Fruit fly (Drosophila melanogaster) Kc167 (cell line): Measurements from ENCODE around the gene CG7248.

ENCODE experiments used
- Myc ChIP-seq: fragments of >200 bp; optimal IDR thresholded peaks from 2 replicates; lab custom pipeline; 2017; ENCODE audit warnings: missing external identifiers
- Sin3A ChIP-seq: fragments of >200 bp; optimal IDR thresholded peaks from 2 replicates; lab custom pipeline; 2018; ENCODE audit warnings: missing external identifiers
- h ChIP-seq: fragments of >200 bp; optimal IDR thresholded peaks from 3 replicates; lab custom pipeline; 2018; ENCODE audit warnings: missing external identifiers
- insv ChIP-seq: fragments of >200 bp; optimal IDR thresholded peaks from 3 replicates; lab custom pipeline; 2018; ENCODE audit warnings: missing external identifiers
- psq ChIP-seq: fragments of >200 bp; optimal IDR thresholded peaks from 2 replicates; lab custom pipeline; 2017; ENCODE audit warnings: missing external identifiers
- ttk ChIP-seq: sonication (Bioruptor generic); optimal IDR thresholded peaks from 2 replicates; lab custom pipeline; 2017; ENCODE audit warnings: missing external identifiers

CG7248 gene

dm6 chr3L:11953783-11954182 is at the start of gene CG7248:
Gene CG7248, plus strand, starts transcription at chr3L:11954083.
- no peak for TF ChIP-seq h (lab: Kevin White, UChicago)
- TF ChIP-seq Sin3A (lab: Kevin White, UChicago), result no peak
- TF ChIP-seq insv (lab: Kevin White, UChicago), result no peak
- no peak for TF ChIP-seq ttk (lab: Kevin White, UChicago)
- no peak for TF ChIP-seq psq
- TF ChIP-seq Myc (lab: Kevin White, UChicago), result no peak

DNA sequence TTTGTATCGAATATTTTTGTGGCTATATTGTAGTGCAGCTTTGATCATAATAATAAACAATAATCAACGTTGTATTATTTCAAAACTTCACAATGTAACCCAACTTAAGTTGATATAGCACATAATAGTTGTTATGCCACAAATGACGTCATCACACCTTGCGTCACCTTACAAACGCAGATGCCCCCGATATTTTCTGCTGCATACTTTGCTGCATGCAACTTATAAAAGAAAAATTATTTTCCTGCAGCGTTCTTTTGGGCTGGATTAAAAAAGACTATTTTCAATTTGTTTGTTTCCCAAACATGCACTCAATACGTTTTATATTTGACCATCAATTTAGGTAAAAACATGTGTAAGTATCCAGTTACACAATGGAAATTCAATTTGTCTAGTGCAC is 35.7 kb upstream of the CG7248 start:
- TF ChIP-seq psq, result no peak
- no peak for TF ChIP-seq insv (lab: Kevin White, UChicago)
- no peak for TF ChIP-seq ttk (lab: Kevin White, UChicago)
- TF ChIP-seq Myc (lab: Kevin White, UChicago), result no peak
- TF ChIP-seq Sin3A (lab: Kevin White, UChicago), result no peak
- no peak for TF ChIP-seq h (lab: Kevin White, UChicago)

dm6 chr3L:11921213-11921612 is 32.7 kb upstream of the CG7248 start, which contains the start of gene CG11588:
Gene CG11588, plus strand, starts transcription at chr3L:11921513.
- no peak for TF ChIP-seq psq
- TF ChIP-seq insv (lab: Kevin White, UChicago), result no peak
- no peak for TF ChIP-seq Sin3A (lab: Kevin White, UChicago)
- no peak for TF ChIP-seq ttk (lab: Kevin White, UChicago)
- no peak for TF ChIP-seq h (lab: Kevin White, UChicago)
- no peak for TF ChIP-seq Myc (lab: Kevin White, UChicago)

DNA sequence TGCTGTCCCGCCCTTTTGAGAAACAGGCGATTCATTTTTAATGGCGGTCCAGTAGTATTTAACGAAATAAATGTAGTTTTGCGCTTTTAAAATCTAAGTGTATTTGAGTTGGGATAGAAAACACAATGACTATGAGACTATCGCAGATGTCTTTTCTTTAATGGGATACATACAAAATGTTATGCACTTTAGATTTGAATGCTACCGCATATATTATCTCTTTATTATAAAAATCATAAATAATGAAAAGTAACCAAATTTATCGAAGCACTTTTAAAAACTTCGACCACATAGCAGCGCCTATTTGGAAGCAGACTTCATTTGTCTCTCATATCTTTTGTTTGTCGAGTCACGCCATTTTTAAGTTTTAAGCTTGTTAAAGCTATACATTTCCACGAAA is 29.2 kb upstream of the CG7248 start, which contains the start of gene SdhAL:
TSS of gene SdhAL (minus strand) at position 101 of the 400 bp plus-strand sequence.
- TF ChIP-seq psq (no peak), ttk (lab: Kevin White, UChicago) (no peak), Sin3A (lab: Kevin White, UChicago) (no peak), h (lab: Kevin White, UChicago) (no peak), Myc (lab: Kevin White, UChicago) (no peak), insv (lab: Kevin White, UChicago) (no peak)

- TF ChIP-seq psq (no peak), Myc (lab: Kevin White, UChicago) (no peak), h (lab: Kevin White, UChicago) (no peak), ttk (lab: Kevin White, UChicago) (no peak), insv (lab: Kevin White, UChicago) (no peak), Sin3A (lab: Kevin White, UChicago) (no peak)
These were observed 28.5 kb upstream of the CG7248 start for dm6 chr3L:11925382-11925781.

dm6 chr3L:11927287-11927743 is 26.6 kb upstream of the CG7248 start, which contains the start of gene byn:
Gene byn, plus strand, starts transcription at chr3L:11927693.
- TF ChIP-seq h (lab: Kevin White, UChicago) (no peak), ttk (lab: Kevin White, UChicago) (no peak), psq (no peak), Myc (lab: Kevin White, UChicago) (no peak), Sin3A (lab: Kevin White, UChicago) (no peak), insv (lab: Kevin White, UChicago) (no peak)

DNA sequence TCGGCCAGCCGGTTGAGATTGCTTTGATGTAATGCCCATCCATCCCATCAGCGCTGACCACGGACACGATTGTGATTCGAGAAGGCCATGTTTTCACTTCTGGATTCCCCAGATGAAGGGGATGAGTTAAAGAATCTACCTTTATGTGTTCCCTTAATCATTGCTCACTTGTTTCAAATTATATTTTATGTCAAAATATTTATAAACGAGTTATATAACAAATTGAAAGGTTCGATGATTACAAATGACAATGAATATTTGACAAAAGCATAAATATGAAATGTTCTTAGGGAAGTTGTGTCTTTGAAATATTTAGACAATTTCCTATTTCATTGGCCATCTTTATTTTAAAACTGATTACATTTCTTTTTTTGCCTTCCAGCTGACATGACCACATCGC is 22.3 kb upstream of the CG7248 start:
- TF ChIP-seq psq, result no peak
- TF ChIP-seq h (lab: Kevin White, UChicago), result no peak
- no peak for TF ChIP-seq Myc (lab: Kevin White, UChicago)
- TF ChIP-seq Sin3A (lab: Kevin White, UChicago), result no peak
- TF ChIP-seq insv (lab: Kevin White, UChicago), result no peak

dm6 chr3L:11937270-11937669 is 16.6 kb upstream of the CG7248 start:
- TF ChIP-seq Myc (lab: Kevin White, UChicago), result no peak
- no peak for TF ChIP-seq Sin3A (lab: Kevin White, UChicago)
- no peak for TF ChIP-seq ttk (lab: Kevin White, UChicago)
- TF ChIP-seq h (lab: Kevin White, UChicago), result no peak

DNA sequence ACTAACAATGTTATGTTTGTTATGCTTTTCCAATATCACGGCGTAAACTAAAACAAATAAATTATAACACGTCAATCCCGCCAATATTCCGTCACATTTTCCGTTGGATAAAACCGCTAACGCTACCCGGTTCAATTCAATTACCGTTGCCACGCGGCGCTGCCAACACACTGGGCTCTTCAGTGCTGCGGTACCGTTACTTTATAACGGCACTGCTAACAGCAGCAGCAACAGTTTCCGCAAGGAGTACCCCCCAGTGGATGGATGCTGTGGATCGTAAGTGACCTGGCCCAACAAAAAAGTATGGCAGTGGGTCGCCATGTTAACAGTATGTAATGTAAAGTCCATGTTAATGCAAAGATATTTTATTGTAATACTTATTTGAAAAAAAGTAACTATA is 15.2 kb upstream of the CG7248 start, which contains the start of gene CG44837:
TSS of gene CG44837 (minus strand) at position 157 of the 400 bp plus-strand sequence.
- TF ChIP-seq Myc (lab: Kevin White, UChicago), result no peak
- no peak for TF ChIP-seq h (lab: Kevin White, UChicago)
- TF ChIP-seq Sin3A (lab: Kevin White, UChicago), result no peak
- no peak for TF ChIP-seq insv (lab: Kevin White, UChicago)
- no peak for TF ChIP-seq ttk (lab: Kevin White, UChicago)
- TF ChIP-seq psq, result no peak

DNA sequence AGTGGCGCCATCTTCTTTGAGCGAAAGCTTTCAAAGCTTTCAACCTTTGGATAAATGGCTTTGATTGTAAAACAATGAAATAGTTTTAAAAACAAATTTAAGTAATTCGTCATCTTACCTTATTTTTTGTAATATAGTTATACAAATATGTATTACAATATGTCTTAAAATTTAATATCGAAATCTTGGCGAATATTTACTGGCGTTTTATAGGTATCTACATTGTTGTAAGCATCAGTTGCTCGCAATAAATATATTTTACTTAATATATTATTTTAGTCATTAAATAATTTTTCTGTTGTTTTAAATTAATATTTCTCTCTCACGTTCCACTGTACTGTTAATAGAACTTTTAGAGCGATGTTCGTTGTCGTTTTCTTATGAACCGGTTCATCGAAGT is 12.3 kb upstream of the CG7248 start, which contains the start of gene Rpt4R:
TSS of gene Rpt4R (plus strand) at position 301 of the 400 bp plus-strand sequence.
- TF ChIP-seq ttk (lab: Kevin White, UChicago) (no peak), Myc (lab: Kevin White, UChicago) (no peak), h (lab: Kevin White, UChicago) (no peak), psq (no peak), insv (lab: Kevin White, UChicago) (no peak), Sin3A (lab: Kevin White, UChicago) (no peak)

DNA sequence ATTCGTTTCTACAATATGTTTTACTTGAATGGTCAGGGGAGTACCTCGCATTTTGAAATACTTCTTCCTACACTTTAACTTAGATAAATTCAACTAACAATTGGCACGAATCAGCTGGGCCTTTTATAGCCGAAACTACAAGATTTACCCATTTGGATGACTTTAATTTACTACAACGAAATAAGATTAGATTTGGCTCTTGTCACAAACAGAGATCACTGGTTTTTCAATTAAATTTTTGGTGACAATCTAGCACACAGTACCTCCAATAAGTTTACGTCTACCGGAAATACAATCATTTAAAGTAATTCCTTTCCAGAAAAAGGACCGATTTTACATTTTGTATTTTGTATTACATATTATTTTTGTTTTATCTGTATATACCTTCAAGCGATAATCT is 9.1 kb upstream of the CG7248 start, which contains the start of gene CG5883:
TSS of gene CG5883 (minus strand) at position 101 of the 400 bp plus-strand sequence.
- TF ChIP-seq Sin3A (lab: Kevin White, UChicago) (no peak), Myc (lab: Kevin White, UChicago) (no peak), h (lab: Kevin White, UChicago) (no peak), insv (lab: Kevin White, UChicago) (no peak), ttk (lab: Kevin White, UChicago) (no peak), psq (no peak)

DNA sequence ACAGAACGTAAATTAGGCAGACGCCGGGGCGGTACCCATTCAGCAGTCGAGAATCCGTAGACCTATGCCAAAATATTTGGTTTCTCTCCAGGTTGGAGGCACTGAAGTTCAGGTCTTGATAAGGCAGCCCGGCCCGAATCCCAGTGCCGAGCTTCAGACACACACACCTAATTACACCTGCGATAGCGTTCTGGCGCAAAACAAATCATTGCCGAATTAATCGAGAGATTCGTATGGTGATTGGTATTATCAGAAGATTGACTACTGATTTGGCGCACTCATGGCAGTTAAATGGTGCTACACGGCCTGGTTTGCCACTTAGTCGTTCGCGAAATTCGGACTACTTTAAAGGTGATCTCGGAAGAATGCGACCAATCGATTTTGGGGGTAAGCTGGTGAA is 6.5 kb upstream of the CG7248 start, which contains the start of gene CG7252:
TSS of gene CG7252 (plus strand) at position 319 of the 400 bp plus-strand sequence.
- TF ChIP-seq h (lab: Kevin White, UChicago), result no peak
- TF ChIP-seq psq, result no peak
- TF ChIP-seq Myc (lab: Kevin White, UChicago), result no peak
- TF ChIP-seq insv (lab: Kevin White, UChicago), result no peak
- TF ChIP-seq ttk (lab: Kevin White, UChicago), result no peak
- no peak for TF ChIP-seq Sin3A (lab: Kevin White, UChicago)
